Fruit fly (Drosophila melanogaster) whole organism: ENCODE measurements around the gene mib2.

Experiments
- CG8478 ChIP-seq: fragments of >200 bp; optimal IDR thresholded peaks from 2 replicates; lab custom pipeline; 2018; ENCODE audit warnings: inconsistent platforms
- pan ChIP-seq: fragments of >200 bp; optimal IDR thresholded peaks from 2 replicates; lab custom pipeline; 2017

DNA sequence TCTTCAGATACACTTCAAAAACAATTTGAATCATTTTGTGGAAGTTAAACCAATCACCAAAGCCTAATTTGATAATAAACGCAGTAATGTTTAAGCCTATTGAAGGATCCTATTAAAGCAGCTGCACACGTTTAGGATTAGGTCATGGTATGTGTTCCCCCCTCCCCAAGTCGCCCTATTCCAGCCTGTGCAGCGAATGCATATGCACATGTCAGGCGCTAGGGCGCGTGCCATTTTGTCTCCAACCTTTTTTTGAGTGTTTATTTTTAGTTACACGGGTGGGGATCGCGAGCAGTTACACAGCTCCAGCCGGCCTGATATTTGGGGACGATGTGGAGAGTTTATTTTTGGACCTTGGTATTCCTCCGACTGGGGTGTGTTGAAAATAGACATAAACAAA lies 2.8 kb downstream of the mib2 start:
- no peak for TF ChIP-seq CG8478 (lab: Kevin White, UChicago)
- no peak for TF ChIP-seq pan (lab: Kevin White, UChicago)
